Fruit fly (Drosophila melanogaster) whole organism, embryonic: ENCODE data around the gene CG3630.

Experiments
- ATbp ChIP-seq: fragments of 200-800 bp; sonication (Bioruptor generic); optimal IDR thresholded peaks from 2 replicates; lab custom pipeline; 2017; ENCODE audit warnings: missing biosample characterization, mild to moderate bottlenecking, missing genetic modification characterization, missing genetic modification reagents
- Asciz ChIP-seq: fragments of 200-800 bp; sonication (Bioruptor generic); optimal IDR thresholded peaks from 2 replicates; lab custom pipeline; 2017; ENCODE audit warnings: missing biosample characterization, mild to moderate bottlenecking, missing genetic modification characterization, missing genetic modification reagents
- Bdp1 ChIP-seq: fragments of 200-800 bp; sonication (Bioruptor generic); optimal IDR thresholded peaks from 3 replicates; lab custom pipeline; 2016; ENCODE audit warnings: missing biosample characterization, missing genetic modification characterization
- CG10209 ChIP-seq: fragments of 200-800 bp; sonication (Bioruptor generic); optimal IDR thresholded peaks from 3 replicates; lab custom pipeline; 2017; ENCODE audit warnings: missing biosample characterization, mild to moderate bottlenecking, missing genetic modification characterization, missing genetic modification reagents
- CG10267 ChIP-seq: fragments of 200-800 bp; sonication (Bioruptor generic); optimal IDR thresholded peaks from 2 replicates; lab custom pipeline; 2018; ENCODE audit warnings: missing biosample characterization, mild to moderate bottlenecking, missing genetic modification characterization, moderate library complexity
- CG10431 ChIP-seq: fragments of 200-800 bp; sonication (Bioruptor generic); optimal IDR thresholded peaks from 3 replicates; lab custom pipeline; 2018; ENCODE audit warnings: missing biosample characterization, mild to moderate bottlenecking, missing genetic modification characterization
- CG10654 ChIP-seq: fragments of 200-800 bp; sonication (Bioruptor generic); optimal IDR thresholded peaks from 2 replicates; lab custom pipeline; 2016; ENCODE audit warnings: missing biosample characterization, missing genetic modification characterization
- CG11723 ChIP-seq: fragments of 200-800 bp; sonication (Bioruptor generic); optimal IDR thresholded peaks from 2 replicates; lab custom pipeline; 2017; ENCODE audit warnings: missing biosample characterization, mild to moderate bottlenecking, missing genetic modification characterization
- CG12391 ChIP-seq: fragments of 200-800 bp; sonication (Bioruptor generic); optimal IDR thresholded peaks from 3 replicates; lab custom pipeline; 2018; ENCODE audit warnings: missing biosample characterization, mild to moderate bottlenecking, missing genetic modification characterization, moderate library complexity
- CG12769 ChIP-seq: fragments of 200-800 bp; sonication (Bioruptor generic); optimal IDR thresholded peaks from 2 replicates; lab custom pipeline; 2019; ENCODE audit warnings: missing biosample characterization, mild to moderate bottlenecking, missing genetic modification characterization, moderate library complexity
- CG14014 ChIP-seq: fragments of 200-800 bp; sonication (Bioruptor generic); IDR thresholded peaks from 2 replicates; pipeline ENCODE4 v1.3.6; 2022; ENCODE audit warnings: missing biosample characterization, missing genetic modification characterization
- CG17568 ChIP-seq: fragments of 200-800 bp; sonication (Bioruptor generic); optimal IDR thresholded peaks from 2 replicates; lab custom pipeline; 2018; ENCODE audit warnings: missing biosample characterization, mild to moderate bottlenecking, missing genetic modification characterization, moderate library complexity
- CG18619 ChIP-seq: fragments of 200-800 bp; sonication (Bioruptor generic); optimal IDR thresholded peaks from 3 replicates; lab custom pipeline; 2017; ENCODE audit warnings: missing biosample characterization, mild to moderate bottlenecking, missing genetic modification characterization
- CG2678 ChIP-seq: fragments of 200-800 bp; sonication (Bioruptor generic); optimal IDR thresholded peaks from 3 replicates; lab custom pipeline; 2019; ENCODE audit warnings: missing biosample characterization, mild to moderate bottlenecking, missing genetic modification characterization, moderate library complexity
- CG3838 ChIP-seq: fragments of 200-800 bp; sonication (Bioruptor generic); optimal IDR thresholded peaks from 3 replicates; lab custom pipeline; 2016; ENCODE audit warnings: missing biosample characterization, missing genetic modification characterization
- CG4282 ChIP-seq: fragments of 200-800 bp; sonication (Bioruptor generic); optimal IDR thresholded peaks from 2 replicates; lab custom pipeline; 2016; ENCODE audit warnings: missing biosample characterization, missing genetic modification characterization
- CG4424 ChIP-seq: fragments of 200-800 bp; sonication (Bioruptor generic); optimal IDR thresholded peaks from 3 replicates; lab custom pipeline; 2016; ENCODE audit warnings: missing biosample characterization, missing genetic modification characterization
- CG4730 ChIP-seq: fragments of 200-800 bp; sonication (Bioruptor generic); IDR thresholded peaks from 2 replicates; pipeline ENCODE4 v1.3.6; 2022; ENCODE audit warnings: missing biosample characterization, missing genetic modification characterization
- CG7372 ChIP-seq: fragments of 200-800 bp; sonication (Bioruptor generic); IDR thresholded peaks from 2 replicates; pipeline ENCODE4 v1.3.6; 2022; ENCODE audit warnings: missing biosample characterization, missing genetic modification characterization
- CG8290 ChIP-seq, 3 experiments: fragments of 200-800 bp; sonication (Bioruptor generic); optimal IDR thresholded peaks; 2 replicates each; lab custom pipeline; 2016 to 2019; ENCODE audit warnings: missing biosample characterization in 3 of 3, missing genetic modification characterization in 3 of 3, mild to moderate bottlenecking in 2 of 3, moderate library complexity in 1 of 3
- CG8765 ChIP-seq: fragments of 200-800 bp; sonication (Bioruptor generic); IDR thresholded peaks from 2 replicates; pipeline ENCODE4 v1.3.6; 2022; ENCODE audit warnings: missing biosample characterization, missing genetic modification characterization
- CG8944 ChIP-seq: fragments of 200-800 bp; sonication (Bioruptor generic); optimal IDR thresholded peaks from 3 replicates; lab custom pipeline; 2016; ENCODE audit warnings: missing biosample characterization, missing genetic modification characterization
- Drgx ChIP-seq: fragments of 200-800 bp; sonication (Bioruptor generic); IDR thresholded peaks from 2 replicates; pipeline ENCODE4 v1.3.6; 2022; ENCODE audit warnings: missing biosample characterization, missing genetic modification characterization
- H2.0 ChIP-seq: fragments of 200-800 bp; sonication (Bioruptor generic); IDR thresholded peaks from 2 replicates; pipeline ENCODE4 v1.3.6; 2022; ENCODE audit warnings: missing biosample characterization, missing genetic modification characterization
- HHEX ChIP-seq: fragments of 200-800 bp; sonication (Bioruptor generic); optimal IDR thresholded peaks from 3 replicates; lab custom pipeline; 2017; ENCODE audit warnings: missing biosample characterization, mild to moderate bottlenecking, missing genetic modification characterization, missing genetic modification reagents
- Mad ChIP-seq: fragments of 200-800 bp; sonication (Bioruptor generic); optimal IDR thresholded peaks from 2 replicates; lab custom pipeline; 2016; ENCODE audit warnings: missing biosample characterization, missing genetic modification characterization
- Myb ChIP-seq: fragments of 200-800 bp; sonication (Bioruptor generic); optimal IDR thresholded peaks from 2 replicates; lab custom pipeline; 2016; ENCODE audit warnings: missing biosample characterization, missing genetic modification characterization
- Oli ChIP-seq: fragments of 200-800 bp; sonication (Bioruptor generic); optimal IDR thresholded peaks from 2 replicates; lab custom pipeline; 2018; ENCODE audit warnings: missing biosample characterization, mild to moderate bottlenecking, missing genetic modification characterization, moderate library complexity
- Scr ChIP-seq: fragments of 200-800 bp; sonication (Bioruptor generic); IDR thresholded peaks from 2 replicates; pipeline ENCODE4 v1.3.6; 2022; ENCODE audit warnings: missing biosample characterization, missing genetic modification characterization; ENCODE audit not compliant: partially characterized antibody
- Stat92E ChIP-seq, 3 experiments: fragments of >200 bp in 2 of 3; fragments of 200-800 bp in 1 of 3; sonication (Bioruptor generic) in 1 of 3; optimal IDR thresholded peaks; 2 replicates each; lab custom pipeline; 2017 to 2019; ENCODE audit warnings: missing biosample characterization in 3 of 3, missing genetic modification characterization in 3 of 3, mild to moderate bottlenecking in 1 of 3, moderate library complexity in 1 of 3
- TFAM ChIP-seq: fragments of 200-800 bp; sonication (Bioruptor generic); optimal IDR thresholded peaks from 2 replicates; lab custom pipeline; 2017; ENCODE audit warnings: missing biosample characterization, missing genetic modification characterization, inconsistent platforms
- Xrp1 ChIP-seq: fragments of 200-800 bp; sonication (Bioruptor generic); IDR thresholded peaks from 2 replicates; pipeline ENCODE4 v1.3.6; 2022; ENCODE audit warnings: missing biosample characterization, missing genetic modification characterization
- az2 ChIP-seq: fragments of 200-800 bp; sonication (Bioruptor generic); optimal IDR thresholded peaks from 3 replicates; lab custom pipeline; 2016; ENCODE audit warnings: missing biosample characterization, missing genetic modification characterization
- caup ChIP-seq: fragments of 200-800 bp; sonication (Bioruptor generic); optimal IDR thresholded peaks from 3 replicates; lab custom pipeline; 2017; ENCODE audit warnings: missing biosample characterization, mild to moderate bottlenecking, missing genetic modification characterization, moderate library complexity; ENCODE audit not compliant: severe bottlenecking
- ci ChIP-seq: fragments of 200-800 bp; sonication (Bioruptor generic); IDR thresholded peaks from 3 replicates; pipeline ENCODE4 v1.3.6; 2022; ENCODE audit warnings: missing biosample characterization, missing genetic modification characterization
- eyg ChIP-seq: fragments of 200-800 bp; sonication (Bioruptor generic); optimal IDR thresholded peaks from 3 replicates; lab custom pipeline; 2016; ENCODE audit warnings: missing biosample characterization, missing genetic modification characterization
- gfzf ChIP-seq: fragments of 200-800 bp; sonication (Bioruptor generic); optimal IDR thresholded peaks from 2 replicates; lab custom pipeline; 2016; ENCODE audit warnings: missing biosample characterization, mild to moderate bottlenecking, missing genetic modification characterization, moderate library complexity
- grau ChIP-seq: fragments of 200-800 bp; optimal IDR thresholded peaks from 3 replicates; lab custom pipeline; 2019; ENCODE audit warnings: missing biosample characterization, mild to moderate bottlenecking, missing genetic modification characterization, moderate library complexity
- lab ChIP-seq: fragments of 200-800 bp; sonication (Bioruptor generic); optimal IDR thresholded peaks from 3 replicates; lab custom pipeline; 2017; ENCODE audit warnings: missing biosample characterization, missing genetic modification characterization, mild to moderate bottlenecking, moderate library complexity, missing genetic modification reagents
- maf-S ChIP-seq: fragments of 200-800 bp; sonication (Bioruptor generic); optimal IDR thresholded peaks from 2 replicates; lab custom pipeline; 2016; ENCODE audit warnings: missing biosample characterization, missing genetic modification characterization
- mam ChIP-seq: fragments of 200-800 bp; sonication (Bioruptor generic); optimal IDR thresholded peaks from 3 replicates; lab custom pipeline; 2016; ENCODE audit warnings: missing biosample characterization, missing genetic modification characterization
- nerfin-2 ChIP-seq: fragments of 200-800 bp; sonication (Bioruptor generic); IDR thresholded peaks from 2 replicates; pipeline ENCODE4 v1.3.6; 2022; ENCODE audit warnings: missing biosample characterization, missing genetic modification characterization; ENCODE audit not compliant: partially characterized antibody
- org-1 ChIP-seq: fragments of 200-800 bp; sonication (Bioruptor generic); optimal IDR thresholded peaks from 2 replicates; lab custom pipeline; 2017; ENCODE audit warnings: missing biosample characterization, missing genetic modification characterization
- prd ChIP-seq, 3 experiments: fragments of >200 bp in 2 of 3; fragments of 200-800 bp in 1 of 3; sonication (Bioruptor generic) in 1 of 3; optimal IDR thresholded peaks in 2 of 3; IDR thresholded peaks in 1 of 3; 2 replicates in 2 of 3; 3 replicates in 1 of 3; pipeline versions ENCODE4 v1.3.6 to Lab custom; 2017 to 2022; ENCODE audit warnings: missing biosample characterization in 1 of 3, missing genetic modification characterization in 1 of 3
- psq ChIP-seq: fragments of 200-800 bp; sonication (Bioruptor generic); optimal IDR thresholded peaks from 2 replicates; lab custom pipeline; 2017; ENCODE audit warnings: missing biosample characterization, missing genetic modification characterization
- row ChIP-seq: fragments of 200-800 bp; sonication (Bioruptor generic); IDR thresholded peaks from 3 replicates; pipeline ENCODE4 v1.3.6; 2022; ENCODE audit warnings: missing biosample characterization, missing genetic modification characterization
- tap ChIP-seq: fragments of 200-800 bp; optimal IDR thresholded peaks from 3 replicates; lab custom pipeline; 2019; ENCODE audit warnings: missing biosample characterization, mild to moderate bottlenecking, missing genetic modification characterization, moderate library complexity
- wdn ChIP-seq: fragments of 200-800 bp; sonication (Bioruptor generic); IDR thresholded peaks from 2 replicates; pipeline ENCODE4 v1.3.6; 2022; ENCODE audit warnings: missing biosample characterization, missing genetic modification characterization
- zfh2 ChIP-seq: fragments of 200-800 bp; sonication (Bioruptor generic); optimal IDR thresholded peaks from 2 replicates; lab custom pipeline; 2016; ENCODE audit warnings: missing biosample characterization, missing genetic modification characterization

The CG3630 gene

DNA sequence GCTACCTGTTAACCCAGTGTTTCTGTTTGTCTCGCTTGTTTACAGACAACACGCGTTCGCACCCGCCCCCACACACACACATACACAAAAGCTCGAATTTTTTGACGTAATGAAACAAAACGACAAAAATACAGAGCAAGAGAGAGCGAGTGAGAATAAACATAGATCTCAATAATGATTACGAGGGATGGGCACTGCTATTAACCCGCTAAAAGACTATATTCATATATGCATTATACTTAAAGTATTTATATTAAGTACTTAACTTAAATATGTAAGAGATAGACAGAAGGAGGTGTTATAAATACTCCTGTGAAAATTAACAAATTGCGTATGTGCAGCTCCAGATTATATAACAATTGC is 20.2 kb upstream of the CG3630 start (continued):
- peak; percentile 80 for TF ChIP-seq ci (GFP tag; lab: Robert Waterston, UW)
- no peak for TF ChIP-seq eyg
- TF ChIP-seq CG4282 (GFP tag; lab: Kevin White, UChicago): no peak
- TF ChIP-seq lab (GFP tag; lab: Kevin White, UChicago): peak; percentile 69
- peak; percentile 56 for TF ChIP-seq CG10431
- TF ChIP-seq wdn (GFP tag; lab: Robert Waterston, UW): no peak
- peak; percentile 64 for TF ChIP-seq caup (GFP tag; lab: Kevin White, UChicago)
- no peak for TF ChIP-seq Stat92E (GFP tag; optimal IDR thresholded peaks at IDR 0.05; lab: Kevin White, UChicago)
- TF ChIP-seq CG8290 (GFP tag; optimal IDR thresholded peaks at IDR 0.05; lab: Kevin White, UChicago): no peak
- peak in 1 of 2 experiments; percentile 89 for TF ChIP-seq CG8290 (tag; optimal IDR thresholded peaks at IDR 0.05; lab: Kevin White, UChicago)
- TF ChIP-seq nerfin-2 (GFP tag; lab: Robert Waterston, UW): no peak
- TF ChIP-seq gfzf (GFP tag; lab: Kevin White, UChicago): no peak
- peak; percentile 55 for TF ChIP-seq CG10209 (GFP tag; lab: Kevin White, UChicago)
- TF ChIP-seq az2 (GFP tag; lab: Kevin White, UChicago): peak; percentile 13
- TF ChIP-seq H2.0: no peak
- TF ChIP-seq CG8944 (GFP tag; lab: Kevin White, UChicago): no peak
- no peak for TF ChIP-seq Scr
- TF ChIP-seq mam (GFP tag; lab: Kevin White, UChicago): no peak
- TF ChIP-seq org-1 (GFP tag; lab: Kevin White, UChicago): peak; percentile 21
- TF ChIP-seq Drgx (GFP tag; lab: Robert Waterston, UW): peak; percentile 51; the same call in 1 of the 2 replicates
- TF ChIP-seq maf-S (GFP tag; lab: Kevin White, UChicago): no peak
- 0 out of 2 replicates have a peak, but pooled peaks have one; percentile 22 for TF ChIP-seq CG4730 (GFP tag; lab: Robert Waterston, UW)
- TF ChIP-seq Xrp1: peak; percentile 39; the same call in 1 of the 2 replicates
- peak; percentile 26 for TF ChIP-seq psq (GFP tag; lab: Kevin White, UChicago)
- peak; percentile 23 for TF ChIP-seq CG18619 (GFP tag; lab: Kevin White, UChicago)
- TF ChIP-seq CG17568 (GFP tag; lab: Kevin White, UChicago): peak; percentile 70
- no peak for TF ChIP-seq TFAM
- TF ChIP-seq Asciz (GFP tag; lab: Kevin White, UChicago): peak; percentile 61
- TF ChIP-seq zfh2 (GFP tag; lab: Kevin White, UChicago): no peak
- peak; percentile 44; the same call in 1 of the 2 replicates for TF ChIP-seq CG14014 (GFP tag; lab: Robert Waterston, UW)
- no peak for TF ChIP-seq prd (optimal IDR thresholded peaks at IDR 0.05; lab: Kevin White, UChicago)
- peak; percentile 35; the same call in 2 of the 3 replicates for TF ChIP-seq prd (GFP tag; IDR thresholded peaks at IDR 0.05; lab: Robert Waterston, UW)
- TF ChIP-seq tap (tag; lab: Kevin White, UChicago): peak; percentile 33
- peak; percentile 85 for TF ChIP-seq ATbp
- TF ChIP-seq CG12769 (tag; lab: Kevin White, UChicago): peak; percentile 56
- peak; percentile 24 for TF ChIP-seq CG10267 (tag; lab: Kevin White, UChicago)
- no peak for TF ChIP-seq Myb (GFP tag; lab: Kevin White, UChicago)
- TF ChIP-seq CG2678: peak; percentile 68
- peak; percentile 21 for TF ChIP-seq Mad (GFP tag; lab: Kevin White, UChicago)
- peak; percentile 25 for TF ChIP-seq CG10654 (GFP tag; lab: Kevin White, UChicago)
- TF ChIP-seq CG11723: peak; percentile 48
- TF ChIP-seq Bdp1: peak; percentile 42
- TF ChIP-seq grau: peak; percentile 68
- TF ChIP-seq CG7372 (GFP tag; lab: Robert Waterston, UW): no peak
- TF ChIP-seq CG4424 (GFP tag; lab: Kevin White, UChicago): peak; percentile 30
- peak; percentile 57 for TF ChIP-seq HHEX
- TF ChIP-seq row (GFP tag; lab: Robert Waterston, UW): peak; percentile 74
- TF ChIP-seq CG3838: peak; percentile 43
- peak; percentile 45 for TF ChIP-seq Oli (tag; lab: Kevin White, UChicago)
- TF ChIP-seq CG8765 (GFP tag; lab: Robert Waterston, UW): no peak
- TF ChIP-seq CG12391 (tag; lab: Kevin White, UChicago): peak; percentile 48
